Worm (Caenorhabditis elegans) whole organism, L4 larva: ENCODE measurements around the gene F08F8.6.
A peak's percentile ranks its signal among the peaks of the same experiment; 100 is the strongest.
"Not testable (repeated sequence)": the region's sequence is repeated elsewhere in the genome, so short reads cannot be mapped to it uniquely, and the experiment has no call there.

ENCODE experiments used
- nhr-28 ChIP-seq: fragments of 150-350 bp; optimal IDR thresholded peaks from 2 replicates; lab custom pipeline; 2014; ENCODE audit warnings: missing biosample characterization, missing genetic modification characterization
- unc-62 ChIP-seq, 3 experiments: fragments of 150-350 bp in 1 of 3; sonication (generic microtip); optimal IDR thresholded peaks in 2 of 3; peaks in 1 of 3; 1 replicate in 1 of 3; 2 replicates in 2 of 3; lab custom pipeline; 2014 to 2017; ENCODE audit warnings: missing biosample characterization in 3 of 3, missing genetic modification characterization in 3 of 3, missing genetic modification reagents in 3 of 3, missing genotype in 1 of 3
- zip-2 ChIP-seq: fragments of 150-350 bp; optimal IDR thresholded peaks from 2 replicates; lab custom pipeline; 2014; ENCODE audit warnings: missing biosample characterization, missing genetic modification characterization

ce11 chrIII:7333906-7334531 is 9.5 kb upstream of the F08F8.6 start:
- TF ChIP-seq nhr-28 (tag; lab: Kevin White, UChicago) = peak; percentile 15
- TF ChIP-seq unc-62 (GFP tag; optimal IDR thresholded peaks at IDR 0.05 in 1 of 2; lab: Kevin White, UChicago); unc-62 (tag; optimal IDR thresholded peaks at IDR 0.05; lab: Kevin White, UChicago); zip-2 (tag; lab: Kevin White, UChicago): not testable (repeated sequence)
